Worm (Caenorhabditis elegans) whole organism, L4 larva: Measurements from ENCODE around the gene Y53F4B.17.
A peak's percentile ranks its signal among the peaks of the same experiment; 100 is the strongest.

Experiments used
- D1046.2 ChIP-seq: fragments of 200-800 bp; sonication (Bioruptor generic); IDR thresholded peaks from 2 replicates; pipeline ENCODE4 v1.3.6; 2022; ENCODE audit warnings: missing genetic modification characterization, missing compliant biosample characterization
- F10B5.3 ChIP-seq: sonication (generic microtip); optimal IDR thresholded peaks from 2 replicates; lab custom pipeline; 2016; ENCODE audit warnings: mild to moderate bottlenecking, missing genetic modification characterization, missing compliant biosample characterization
- F37D6.2 ChIP-seq: sonication (generic microtip); optimal IDR thresholded peaks from 2 replicates; lab custom pipeline; 2016; ENCODE audit warnings: mild to moderate bottlenecking, missing genetic modification characterization, missing compliant biosample characterization
- T20F7.1 ChIP-seq: fragments of 200-800 bp; sonication (Bioruptor generic); optimal IDR thresholded peaks from 2 replicates; lab custom pipeline; 2018; ENCODE audit warnings: mild to moderate bottlenecking, missing genetic modification characterization, missing compliant biosample characterization
- Y105C5A.15 ChIP-seq: fragments of 200-800 bp; sonication (Bioruptor generic); IDR thresholded peaks from 2 replicates; pipeline ENCODE4 v1.3.6; 2022; ENCODE audit warnings: missing genetic modification characterization, missing compliant biosample characterization
- Y5F2A.4 ChIP-seq: fragments of 200-800 bp; sonication (Bioruptor generic); optimal IDR thresholded peaks from 2 replicates; lab custom pipeline; 2018; ENCODE audit warnings: mild to moderate bottlenecking, missing genetic modification characterization, missing compliant biosample characterization
- Y75B8A.6 ChIP-seq: fragments of 200-800 bp; sonication (Bioruptor generic); IDR thresholded peaks from 2 replicates; pipeline ENCODE4 v1.3.6; 2022; ENCODE audit warnings: missing genetic modification reagents, missing genetic modification characterization, missing compliant biosample characterization
- ZK546.5 ChIP-seq, 2 experiments: sonication (generic microtip); optimal IDR thresholded peaks; 2 replicates each; lab custom pipeline; 2017; ENCODE audit warnings: missing biosample characterization in 2 of 2, missing genetic modification characterization in 2 of 2
- ama-1 ChIP-seq: fragments of 150-350 bp; optimal IDR thresholded peaks from 2 replicates; lab custom pipeline; 2014; ENCODE audit warnings: inconsistent platforms, mixed read lengths
- arid-1 ChIP-seq: fragments of 200-800 bp; sonication (Bioruptor generic); conservative IDR thresholded peaks from 2 replicates; pipeline ENCODE4 v1.3.6; 2022; ENCODE audit warnings: missing genetic modification reagents, missing genetic modification characterization, missing compliant biosample characterization
- ceh-20 ChIP-seq: fragments of 200-800 bp; sonication (Bioruptor generic); IDR thresholded peaks from 2 replicates; pipeline ENCODE4 v1.3.6; 2022; ENCODE audit warnings: missing genetic modification reagents, missing genetic modification characterization, missing compliant biosample characterization
- ceh-32 ChIP-seq: sonication (generic microtip); optimal IDR thresholded peaks from 2 replicates; lab custom pipeline; 2016; ENCODE audit warnings: mild to moderate bottlenecking, missing genetic modification characterization, missing compliant biosample characterization; ENCODE audit not compliant: poor library complexity
- ceh-62 ChIP-seq: sonication (generic microtip); optimal IDR thresholded peaks from 2 replicates; lab custom pipeline; 2017; ENCODE audit warnings: missing biosample characterization, missing genetic modification characterization
- ceh-82 ChIP-seq: sonication (generic microtip); optimal IDR thresholded peaks from 2 replicates; lab custom pipeline; 2017; ENCODE audit warnings: missing biosample characterization, missing genetic modification characterization
- ces-1 ChIP-seq: fragments of 150-350 bp; sonication (generic microtip); optimal IDR thresholded peaks from 4 replicates; lab custom pipeline; 2014; ENCODE audit warnings: missing biosample characterization, missing genetic modification reagents, missing genetic modification characterization
- ctbp-1 ChIP-seq: fragments of 200-800 bp; sonication (Bioruptor generic); IDR thresholded peaks from 2 replicates; pipeline ENCODE4 v1.3.6; 2022; ENCODE audit warnings: missing genetic modification reagents, missing genetic modification characterization, missing compliant biosample characterization
- daf-12 ChIP-seq: fragments of 150-350 bp; optimal IDR thresholded peaks from 2 replicates; lab custom pipeline; 2014; ENCODE audit warnings: missing biosample characterization, missing genetic modification reagents, missing genetic modification characterization
- daf-16 ChIP-seq, 3 experiments: sonication (generic microtip); optimal IDR thresholded peaks; 2 replicates each; lab custom pipeline; 2016 to 2017; ENCODE audit warnings: missing genetic modification characterization in 3 of 3, missing genetic modification reagents in 3 of 3, mild to moderate bottlenecking in 2 of 3, missing compliant biosample characterization in 2 of 3, missing biosample characterization in 1 of 3, moderate library complexity in 1 of 3
- daf-19 ChIP-seq: fragments of 200-800 bp; sonication (Bioruptor generic); conservative IDR thresholded peaks from 2 replicates; pipeline ENCODE4 v1.3.6; 2022; ENCODE audit warnings: missing genetic modification characterization, missing compliant biosample characterization
- dmd-9 ChIP-seq: fragments of 200-800 bp; sonication (Bioruptor generic); IDR thresholded peaks from 2 replicates; pipeline ENCODE4 v1.3.6; 2022; ENCODE audit warnings: missing genetic modification reagents, missing genetic modification characterization, missing compliant biosample characterization
- dpl-1 ChIP-seq: fragments of 150-350 bp; optimal IDR thresholded peaks from 2 replicates; lab custom pipeline; 2014; ENCODE audit warnings: missing biosample characterization, missing genetic modification reagents, missing genetic modification characterization
- egl-43 ChIP-seq: fragments of 200-800 bp; sonication (Bioruptor generic); IDR thresholded peaks from 2 replicates; pipeline ENCODE4 v1.3.6; 2022; ENCODE audit warnings: missing genetic modification reagents, missing genetic modification characterization, missing compliant biosample characterization
- fkh-10 ChIP-seq: fragments of 150-350 bp; optimal IDR thresholded peaks from 2 replicates; lab custom pipeline; 2014; ENCODE audit warnings: missing biosample characterization, missing genetic modification reagents, missing genetic modification characterization
- hif-1 ChIP-seq, 2 experiments: sonication (generic microtip); optimal IDR thresholded peaks; 2 replicates each; lab custom pipeline; 2016 to 2017; ENCODE audit warnings: missing compliant biosample characterization in 2 of 2, missing genetic modification characterization in 2 of 2, missing genetic modification reagents in 2 of 2, missing genotype in 2 of 2, mild to moderate bottlenecking in 1 of 2
- hmg-1.1 ChIP-seq: fragments of 200-800 bp; sonication (Bioruptor generic); IDR thresholded peaks from 2 replicates; pipeline ENCODE4 v1.3.6; 2022; ENCODE audit warnings: missing genetic modification reagents, missing genetic modification characterization, missing compliant biosample characterization
- jun-1 ChIP-seq: fragments of 150-350 bp; optimal IDR thresholded peaks from 2 replicates; lab custom pipeline; 2014; ENCODE audit warnings: missing biosample characterization, missing genetic modification reagents, missing genetic modification characterization
- lin-13 ChIP-seq: fragments of 150-350 bp; optimal IDR thresholded peaks from 2 replicates; lab custom pipeline; 2014; ENCODE audit warnings: missing biosample characterization, missing genetic modification reagents, missing genetic modification characterization
- lin-29 ChIP-seq: fragments of 200-800 bp; sonication (Bioruptor generic); IDR thresholded peaks from 2 replicates; pipeline ENCODE4 v1.3.6; 2022; ENCODE audit warnings: missing genetic modification reagents, missing genetic modification characterization, missing compliant biosample characterization
- lin-38 ChIP-seq: fragments of 200-800 bp; sonication (Bioruptor generic); IDR thresholded peaks from 2 replicates; pipeline ENCODE4 v1.3.6; 2022; ENCODE audit warnings: missing genetic modification reagents, missing genetic modification characterization, missing compliant biosample characterization
- mdl-1 ChIP-seq, 2 experiments: fragments of 150-350 bp in 1 of 2; sonication (generic microtip) in 1 of 2; optimal IDR thresholded peaks; 2 replicates each; lab custom pipeline; 2014 to 2017; ENCODE audit warnings: missing biosample characterization in 2 of 2, missing genetic modification characterization in 2 of 2
- mdt-29 ChIP-seq: fragments of 200-800 bp; sonication (Bioruptor generic); IDR thresholded peaks from 2 replicates; pipeline ENCODE4 v1.3.6; 2022; ENCODE audit warnings: missing genetic modification reagents, missing genetic modification characterization, missing compliant biosample characterization
- mep-1 ChIP-seq: fragments of 150-350 bp; sonication (generic microtip); optimal IDR thresholded peaks from 3 replicates; lab custom pipeline; 2014; ENCODE audit warnings: missing biosample characterization, missing genetic modification characterization
- mxl-2 ChIP-seq: fragments of 200-800 bp; sonication (Bioruptor generic); conservative IDR thresholded peaks from 2 replicates; pipeline ENCODE4 v1.3.6; 2022; ENCODE audit warnings: missing genetic modification reagents, missing genetic modification characterization, missing compliant biosample characterization
- mxl-3 ChIP-seq: fragments of 200-800 bp; sonication (Bioruptor generic); optimal IDR thresholded peaks from 2 replicates; lab custom pipeline; 2018; ENCODE audit warnings: mild to moderate bottlenecking, missing genetic modification characterization, missing compliant biosample characterization
- nhr-111 ChIP-seq: fragments of 200-800 bp; sonication (Bioruptor generic); optimal IDR thresholded peaks from 2 replicates; lab custom pipeline; 2018; ENCODE audit warnings: mild to moderate bottlenecking, missing genetic modification characterization, missing compliant biosample characterization
- nhr-41 ChIP-seq: fragments of 200-800 bp; sonication (Bioruptor generic); IDR thresholded peaks from 2 replicates; pipeline ENCODE4 v1.3.6; 2022; ENCODE audit warnings: missing genetic modification reagents, missing genetic modification characterization, missing compliant biosample characterization
- nhr-42 ChIP-seq: fragments of 200-800 bp; sonication (Bioruptor generic); IDR thresholded peaks from 2 replicates; pipeline ENCODE4 v1.3.6; 2022; ENCODE audit warnings: missing genetic modification characterization, missing compliant biosample characterization
- nhr-6 ChIP-seq: fragments of 150-350 bp; optimal IDR thresholded peaks from 2 replicates; lab custom pipeline; 2014; ENCODE audit warnings: missing biosample characterization, missing genetic modification characterization
- pha-4 ChIP-seq, 2 experiments: fragments of 150-350 bp in 1 of 2; fragments of 200-800 bp in 1 of 2; sonication (Bioruptor generic) in 1 of 2; IDR thresholded peaks in 1 of 2; optimal IDR thresholded peaks in 1 of 2; 2 replicates each; pipeline versions ENCODE4 v1.3.6 to Lab custom; 2014 to 2022; ENCODE audit warnings: missing genetic modification characterization in 2 of 2, missing genetic modification reagents in 2 of 2, missing biosample characterization in 1 of 2, missing compliant biosample characterization in 1 of 2
- rbr-2 ChIP-seq: sonication (generic microtip); optimal IDR thresholded peaks from 2 replicates; lab custom pipeline; 2016; ENCODE audit warnings: missing genotype, missing genetic modification characterization, missing compliant biosample characterization
- saeg-2 ChIP-seq: fragments of 200-800 bp; sonication (Bioruptor generic); IDR thresholded peaks from 2 replicates; pipeline ENCODE4 v1.3.6; 2022; ENCODE audit warnings: missing genetic modification reagents, missing genetic modification characterization, missing compliant biosample characterization
- snpc-4 ChIP-seq: fragments of 150-350 bp; optimal IDR thresholded peaks from 2 replicates; lab custom pipeline; 2014; ENCODE audit warnings: missing biosample characterization, missing genetic modification characterization
- spr-3 ChIP-seq: fragments of 200-800 bp; sonication (Bioruptor generic); optimal IDR thresholded peaks from 2 replicates; lab custom pipeline; 2018; ENCODE audit warnings: mild to moderate bottlenecking, missing genetic modification characterization, missing compliant biosample characterization
- tag-97 ChIP-seq: fragments of 200-800 bp; sonication (Bioruptor generic); IDR thresholded peaks from 2 replicates; pipeline ENCODE4 v1.3.6; 2022; ENCODE audit warnings: missing genetic modification characterization, missing compliant biosample characterization
- tra-1 ChIP-seq: fragments of 200-800 bp; sonication (Bioruptor generic); IDR thresholded peaks from 2 replicates; pipeline ENCODE4 v1.3.6; 2022; ENCODE audit warnings: missing genetic modification reagents, missing genetic modification characterization, missing compliant biosample characterization
- unc-130 ChIP-seq: sonication (generic microtip); optimal IDR thresholded peaks from 2 replicates; lab custom pipeline; 2016; ENCODE audit warnings: missing genetic modification reagents, missing genetic modification characterization, missing compliant biosample characterization
- unc-39 ChIP-seq: sonication (generic microtip); optimal IDR thresholded peaks from 2 replicates; lab custom pipeline; 2017; ENCODE audit warnings: missing biosample characterization, missing genetic modification characterization
- vab-7 ChIP-seq: fragments of 200-800 bp; sonication (Bioruptor generic); IDR thresholded peaks from 2 replicates; pipeline ENCODE4 v1.3.6; 2022; ENCODE audit warnings: missing genetic modification reagents, missing genetic modification characterization, missing compliant biosample characterization
- zfp-3 ChIP-seq: fragments of 200-800 bp; sonication (Bioruptor generic); conservative IDR thresholded peaks from 2 replicates; pipeline ENCODE4 v1.3.6; 2022; ENCODE audit warnings: missing genetic modification reagents, missing genetic modification characterization, missing compliant biosample characterization

Y53F4B.17 gene

ce11 chrII:15089086-15089895 is 30.8 kb downstream of the Y53F4B.17 start (continued):
- TF ChIP-seq mdl-1 (tag; optimal IDR thresholded peaks at IDR 0.05; lab: Kevin White, UChicago) (no peak), unc-130 (GFP tag; lab: Kevin White, UChicago) (peak; percentile 81), ama-1 (lab: Kevin White, UChicago) (no peak), lin-13 (no peak), lin-38 (GFP tag; lab: Robert Waterston, UW) (peak; percentile 60), spr-3 (GFP tag; lab: Kevin White, UChicago) (no peak), saeg-2 (no peak), F37D6.2 (peak; percentile 8), mxl-3 (no peak), D1046.2 (no peak), egl-43 (GFP tag; lab: Robert Waterston, UW) (no peak), nhr-42 (GFP tag; lab: Robert Waterston, UW) (no peak), mxl-2 (GFP tag; lab: Robert Waterston, UW) (no peak), nhr-111 (no peak), rbr-2 (tag; lab: Kevin White, UChicago) (peak; percentile 2), ces-1 (GFP tag; lab: Kevin White, UChicago) (no peak), ceh-20 (GFP tag; lab: Robert Waterston, UW) (no peak), zfp-3 (GFP tag; lab: Robert Waterston, UW) (0 out of 2 replicates have a peak, but pooled peaks have one; percentile 30), mep-1 (tag; lab: Kevin White, UChicago) (no peak), mdt-29 (GFP tag; lab: Robert Waterston, UW) (no peak), arid-1 (no peak), ctbp-1 (GFP tag; lab: Robert Waterston, UW) (no peak), pha-4 (GFP tag; IDR thresholded peaks at IDR 0.05; lab: Robert Waterston, UW) (no peak), pha-4 (tag; optimal IDR thresholded peaks at IDR 0.05; lab: Kevin White, UChicago) (no peak), ceh-62 (no peak), fkh-10 (GFP tag; lab: Kevin White, UChicago) (no peak), ceh-82 (tag; lab: Kevin White, UChicago) (no peak), nhr-41 (no peak), daf-12 (tag; lab: Kevin White, UChicago) (no peak), vab-7 (GFP tag; lab: Robert Waterston, UW) (no peak), ZK546.5 (tag; optimal IDR thresholded peaks at IDR 0.05; lab: Kevin White, UChicago) (no peak), dpl-1 (GFP tag; lab: Kevin White, UChicago) (peak; percentile 92), Y5F2A.4 (GFP tag; lab: Kevin White, UChicago) (no peak), jun-1 (tag; lab: Kevin White, UChicago) (no peak), lin-29 (no peak), daf-16 (GFP tag; optimal IDR thresholded peaks at IDR 0.05; lab: Kevin White, UChicago) (no peak), daf-16 (tag; optimal IDR thresholded peaks at IDR 0.05; lab: Kevin White, UChicago) (no peak), hif-1 (tag; optimal IDR thresholded peaks at IDR 0.05; lab: Kevin White, UChicago) (peak in 1 of 2 experiments; percentile 70), tag-97 (GFP tag; lab: Robert Waterston, UW) (no peak), tra-1 (GFP tag; lab: Robert Waterston, UW) (0 out of 2 replicates have a peak, but pooled peaks have one; percentile 6), unc-39 (no peak), hmg-1.1 (GFP tag; lab: Robert Waterston, UW) (0 out of 2 replicates have a peak, but pooled peaks have one; percentile 8), ceh-32 (no peak), dmd-9 (GFP tag; lab: Robert Waterston, UW) (no peak), daf-19 (GFP tag; lab: Robert Waterston, UW) (no peak), nhr-6 (tag; lab: Kevin White, UChicago) (no peak), T20F7.1 (GFP tag; lab: Kevin White, UChicago) (no peak), Y75B8A.6 (GFP tag; lab: Robert Waterston, UW) (no peak), Y105C5A.15 (GFP tag; lab: Robert Waterston, UW) (no peak), snpc-4 (no peak), F10B5.3 (tag; lab: Kevin White, UChicago) (no peak)
